Worm (Caenorhabditis elegans) whole organism, midembryonic: Measurements from ENCODE around the gene K11H12.5.

Experiments used
- T22C8.4 ChIP-seq: fragments of 200-800 bp; sonication (Bioruptor generic); IDR thresholded peaks from 2 replicates; pipeline ENCODE4 v1.3.6; 2022; ENCODE audit warnings: missing genetic modification characterization, missing compliant biosample characterization
- cog-1 ChIP-seq: sonication (generic microtip); optimal IDR thresholded peaks from 2 replicates; lab custom pipeline; 2016; ENCODE audit warnings: missing genetic modification characterization, missing compliant biosample characterization
- flt-1 ChIP-seq: fragments of 200-800 bp; sonication (Bioruptor generic); IDR thresholded peaks from 2 replicates; pipeline ENCODE4 v1.3.6; 2022; ENCODE audit warnings: missing genetic modification characterization, missing compliant biosample characterization
- klf-2 ChIP-seq: fragments of 200-800 bp; sonication (Bioruptor generic); conservative IDR thresholded peaks from 2 replicates; pipeline ENCODE4 v1.3.6; 2022; ENCODE audit warnings: missing genetic modification reagents, missing genetic modification characterization, missing compliant biosample characterization
- med-1 ChIP-seq: sonication (generic microtip); optimal IDR thresholded peaks from 2 replicates; lab custom pipeline; 2017; ENCODE audit warnings: missing genetic modification characterization, mild to moderate bottlenecking, missing compliant biosample characterization, antibody characterized with exemption, missing genetic modification reagents; ENCODE audit not compliant: insufficient read depth
- ref-1 ChIP-seq: fragments of 200-800 bp; sonication (Bioruptor generic); conservative IDR thresholded peaks from 2 replicates; pipeline ENCODE4 v1.3.6; 2022; ENCODE audit warnings: missing genetic modification reagents, missing genetic modification characterization, missing compliant biosample characterization
- tab-1 ChIP-seq: fragments of 200-800 bp; sonication (Bioruptor generic); IDR thresholded peaks from 2 replicates; pipeline ENCODE4 v1.3.6; 2022; ENCODE audit warnings: missing genetic modification characterization, missing compliant biosample characterization
- ztf-23 ChIP-seq: fragments of 200-800 bp; sonication (Bioruptor generic); IDR thresholded peaks from 2 replicates; pipeline ENCODE4 v1.3.6; 2022; ENCODE audit warnings: missing genetic modification reagents, missing genetic modification characterization, missing compliant biosample characterization
- ztf-29 ChIP-seq: fragments of 200-800 bp; sonication (Bioruptor generic); IDR thresholded peaks from 2 replicates; pipeline ENCODE4 v1.3.6; 2022; ENCODE audit warnings: missing genetic modification reagents, missing genetic modification characterization, missing compliant biosample characterization

The K11H12.5 gene

ce11 chrIV:666991-667390, 9.4 kb upstream of the K11H12.5 start, which contains the start of gene K11H12.6:
K11H12.6 (plus strand) TSS chrIV:667291.
- no peak for TF ChIP-seq ztf-23 (GFP tag; lab: Robert Waterston, UW)
- no peak for TF ChIP-seq tab-1 (GFP tag; lab: Robert Waterston, UW)
- no peak for TF ChIP-seq ref-1 (GFP tag; lab: Robert Waterston, UW)
- TF ChIP-seq ztf-29 (GFP tag; lab: Robert Waterston, UW) = no peak
- no peak for TF ChIP-seq cog-1 (tag; lab: Kevin White, UChicago)
- TF ChIP-seq med-1 (GFP tag; lab: Kevin White, UChicago) = no peak
- no peak for TF ChIP-seq klf-2 (GFP tag; lab: Robert Waterston, UW)
- no peak for TF ChIP-seq flt-1 (GFP tag; lab: Robert Waterston, UW)
- no peak for TF ChIP-seq T22C8.4 (GFP tag; lab: Robert Waterston, UW)

ce11 chrIV:670455-670854, 5.9 kb upstream of the K11H12.5 start, which contains the start of gene K11H12.11:
K11H12.11 (minus strand) TSS chrIV:670555.
- TF ChIP-seq flt-1 (GFP tag; lab: Robert Waterston, UW) (no peak), cog-1 (tag; lab: Kevin White, UChicago) (no peak), T22C8.4 (GFP tag; lab: Robert Waterston, UW) (no peak), ref-1 (GFP tag; lab: Robert Waterston, UW) (no peak), tab-1 (GFP tag; lab: Robert Waterston, UW) (no peak), klf-2 (GFP tag; lab: Robert Waterston, UW) (no peak), ztf-29 (GFP tag; lab: Robert Waterston, UW) (no peak), ztf-23 (GFP tag; lab: Robert Waterston, UW) (no peak), med-1 (GFP tag; lab: Kevin White, UChicago) (no peak)

- no peak for TF ChIP-seq flt-1 (GFP tag; lab: Robert Waterston, UW)
- no peak for TF ChIP-seq tab-1 (GFP tag; lab: Robert Waterston, UW)
- no peak for TF ChIP-seq med-1 (GFP tag; lab: Kevin White, UChicago)
- TF ChIP-seq T22C8.4 (GFP tag; lab: Robert Waterston, UW) = no peak
- no peak for TF ChIP-seq cog-1 (tag; lab: Kevin White, UChicago)
- no peak for TF ChIP-seq ref-1 (GFP tag; lab: Robert Waterston, UW)
- no peak for TF ChIP-seq ztf-29 (GFP tag; lab: Robert Waterston, UW)
- TF ChIP-seq klf-2 (GFP tag; lab: Robert Waterston, UW) = no peak
- no peak for TF ChIP-seq ztf-23 (GFP tag; lab: Robert Waterston, UW)
Measured at ce11 chrIV:673313-673712, 3.1 kb upstream of the K11H12.5 start, which contains the start of gene K11H12.3. K11H12.3 (minus strand) TSS chrIV:673480.

ce11 chrIV:675471-676159, 765 bp upstream of the K11H12.5 start, which contains the start of the genes K11H12.4 and K11H12.10:
K11H12.4 (minus strand) TSS chrIV:675883.
K11H12.10 (plus strand) TSS chrIV:676075.
- TF ChIP-seq T22C8.4 (GFP tag; lab: Robert Waterston, UW) (no peak), ztf-29 (GFP tag; lab: Robert Waterston, UW) (no peak), flt-1 (GFP tag; lab: Robert Waterston, UW) (no peak), tab-1 (GFP tag; lab: Robert Waterston, UW) (no peak), med-1 (GFP tag; lab: Kevin White, UChicago) (no peak), cog-1 (tag; lab: Kevin White, UChicago) (no peak), ztf-23 (GFP tag; lab: Robert Waterston, UW) (no peak), klf-2 (GFP tag; lab: Robert Waterston, UW) (no peak), ref-1 (GFP tag; lab: Robert Waterston, UW) (no peak)

ce11 chrIV:682726-683340, 6.5 kb downstream of the K11H12.5 start:
- TF ChIP-seq cog-1 (tag; lab: Kevin White, UChicago) (peak; percentile 40), T22C8.4 (GFP tag; lab: Robert Waterston, UW) (peak; percentile 79), flt-1 (GFP tag; lab: Robert Waterston, UW) (peak; percentile 94), tab-1 (GFP tag; lab: Robert Waterston, UW) (peak; percentile 86), med-1 (GFP tag; lab: Kevin White, UChicago) (peak; percentile 53), ztf-23 (GFP tag; lab: Robert Waterston, UW) (peak; percentile 89), ztf-29 (GFP tag; lab: Robert Waterston, UW) (peak; percentile 79), klf-2 (GFP tag; lab: Robert Waterston, UW) (peak; percentile 88), ref-1 (GFP tag; lab: Robert Waterston, UW) (peak; percentile 75)

ce11 chrIV:684197-684596, 7.8 kb downstream of the K11H12.5 start, which contains the start of gene cutl-28:
cutl-28 (plus strand) TSS chrIV:684497.
- no peak for TF ChIP-seq flt-1 (GFP tag; lab: Robert Waterston, UW)
- no peak for TF ChIP-seq ztf-29 (GFP tag; lab: Robert Waterston, UW)
- no peak for TF ChIP-seq T22C8.4 (GFP tag; lab: Robert Waterston, UW)
- TF ChIP-seq ztf-23 (GFP tag; lab: Robert Waterston, UW) = no peak
- TF ChIP-seq klf-2 (GFP tag; lab: Robert Waterston, UW) = no peak
- TF ChIP-seq med-1 (GFP tag; lab: Kevin White, UChicago) = no peak
- TF ChIP-seq tab-1 (GFP tag; lab: Robert Waterston, UW) = no peak
- no peak for TF ChIP-seq cog-1 (tag; lab: Kevin White, UChicago)
- TF ChIP-seq ref-1 (GFP tag; lab: Robert Waterston, UW) = no peak

- no peak for TF ChIP-seq ztf-29 (GFP tag; lab: Robert Waterston, UW)
- no peak for TF ChIP-seq klf-2 (GFP tag; lab: Robert Waterston, UW)
- no peak for TF ChIP-seq flt-1 (GFP tag; lab: Robert Waterston, UW)
- TF ChIP-seq ref-1 (GFP tag; lab: Robert Waterston, UW) = no peak
Measured at ce11 chrIV:684748-685147, 8.4 kb downstream of the K11H12.5 start.

ce11 chrIV:698304-698703, 21.9 kb downstream of the K11H12.5 start, which contains the start of gene Y55F3C.17:
Y55F3C.17 (minus strand) TSS chrIV:698404.
- no peak for TF ChIP-seq ref-1 (GFP tag; lab: Robert Waterston, UW)
- no peak for TF ChIP-seq ztf-23 (GFP tag; lab: Robert Waterston, UW)
- TF ChIP-seq tab-1 (GFP tag; lab: Robert Waterston, UW) = no peak
- TF ChIP-seq T22C8.4 (GFP tag; lab: Robert Waterston, UW) = no peak
- TF ChIP-seq ztf-29 (GFP tag; lab: Robert Waterston, UW) = no peak
- TF ChIP-seq med-1 (GFP tag; lab: Kevin White, UChicago) = no peak
- TF ChIP-seq klf-2 (GFP tag; lab: Robert Waterston, UW) = no peak
- no peak for TF ChIP-seq flt-1 (GFP tag; lab: Robert Waterston, UW)
- no peak for TF ChIP-seq cog-1 (tag; lab: Kevin White, UChicago)
